Fruit fly (Drosophila melanogaster): ENCODE data around the gene CG33003.

The CG33003 gene

DNA sequence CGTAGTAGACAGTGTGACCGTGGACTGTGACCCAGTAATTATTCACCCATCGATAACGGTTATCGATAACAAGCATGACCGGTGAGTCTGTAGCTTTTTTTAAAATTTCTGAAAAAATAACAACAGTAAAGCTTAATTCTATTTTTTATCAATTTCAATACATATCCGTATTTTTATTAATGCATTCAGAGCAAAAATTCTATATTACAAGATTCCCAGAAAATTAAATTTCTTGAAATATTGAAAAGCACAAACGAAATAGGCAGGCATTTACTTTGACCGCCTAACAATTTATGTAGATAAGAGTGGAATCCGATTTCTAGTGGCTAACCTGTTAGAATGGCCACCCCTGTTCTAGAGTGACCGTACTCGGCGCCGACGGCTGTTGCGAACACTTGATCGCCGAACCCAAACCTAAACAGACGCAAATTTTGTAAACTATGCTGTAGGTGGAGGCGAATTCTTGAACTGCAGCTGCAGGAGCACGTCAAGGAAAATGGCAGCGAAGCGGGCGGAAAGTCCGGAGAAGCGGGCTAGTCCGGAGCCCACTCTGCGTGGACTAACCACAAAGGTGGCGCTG lies 6.8 kb upstream of the CG33003 start, which contains the start of gene CG3652 (continued):
- no peak for TF ChIP-seq Hand (GFP tag; optimal IDR thresholded peaks at IDR 0.05)
- peak; percentile 31 for TF ChIP-seq CG17829 (tag; optimal IDR thresholded peaks at IDR 0.05)
- peak; percentile 58 for TF ChIP-seq CG13287 (GFP tag; IDR thresholded peaks at IDR 0.05; ENCODE audit: partially characterized antibody)
- peak; percentile 61 for TF ChIP-seq YL-1 (GFP tag; optimal IDR thresholded peaks at IDR 0.05)
- TF ChIP-seq CHES-1-like (GFP tag; optimal IDR thresholded peaks at IDR 0.05), result peak; percentile 15
- TF ChIP-seq HHEX (GFP tag; optimal IDR thresholded peaks at IDR 0.05), result no peak
- TF ChIP-seq jumu (GFP tag; optimal IDR thresholded peaks at IDR 0.05), result peak; percentile 30
- no peak for TF ChIP-seq CG11560 (tag; IDR thresholded peaks at IDR 0.05)
- no peak for TF ChIP-seq NC2α (GFP tag; optimal IDR thresholded peaks at IDR 0.05)
- no peak for TF ChIP-seq prd (optimal IDR thresholded peaks at IDR 0.05)
- TF ChIP-seq prd (GFP tag; IDR thresholded peaks at IDR 0.05), result peak; percentile 38; the same call in 1 of the 3 replicates
- TF ChIP-seq CG34376 (GFP tag; optimal IDR thresholded peaks at IDR 0.05), result no peak
- no peak for TF ChIP-seq Deaf1 (tag; optimal IDR thresholded peaks at IDR 0.05)
- TF ChIP-seq wdn (GFP tag; IDR thresholded peaks at IDR 0.05), result no peak
- peak; percentile 9 for TF ChIP-seq chn (GFP tag; optimal IDR thresholded peaks at IDR 0.05)
- TF ChIP-seq CG3281 (GFP tag; optimal IDR thresholded peaks at IDR 0.05), result no peak
- TF ChIP-seq stwl (tag; optimal IDR thresholded peaks at IDR 0.05), result peak; percentile 38
- no peak for TF ChIP-seq CG17802 (tag; optimal IDR thresholded peaks at IDR 0.05)
- no peak for TF ChIP-seq cwo (GFP tag; optimal IDR thresholded peaks at IDR 0.05)
- peak; percentile 52 for TF ChIP-seq CG30403 (GFP tag; optimal IDR thresholded peaks at IDR 0.05)
- TF ChIP-seq dan (GFP tag; IDR thresholded peaks at IDR 0.05), result no peak
- no peak for TF ChIP-seq CG8944 (GFP tag; optimal IDR thresholded peaks at IDR 0.05)
- no peak for TF ChIP-seq cg (GFP tag; optimal IDR thresholded peaks at IDR 0.05)
- TF ChIP-seq Eip74EF (GFP tag; optimal IDR thresholded peaks at IDR 0.05), result no peak
- TF ChIP-seq CG31224 (GFP tag; IDR thresholded peaks at IDR 0.05), result no peak
- peak; percentile 23 for TF ChIP-seq CG3838 (GFP tag; optimal IDR thresholded peaks at IDR 0.05)
- no peak for TF ChIP-seq CG14965 (GFP tag; optimal IDR thresholded peaks at IDR 0.05; ENCODE audit: borderline replicate concordance)
- no peak for TF ChIP-seq bsh (GFP tag; optimal IDR thresholded peaks at IDR 0.05)
- no peak for TF ChIP-seq CG7556 (GFP tag; optimal IDR thresholded peaks at IDR 0.05)
- peak; percentile 68 for TF ChIP-seq Dp (GFP tag; optimal IDR thresholded peaks at IDR 0.05)
- TF ChIP-seq CG33557 (GFP tag; optimal IDR thresholded peaks at IDR 0.05), result no peak
- no peak for TF ChIP-seq CG31365 (tag; optimal IDR thresholded peaks at IDR 0.05)
- no peak for TF ChIP-seq run (tag; optimal IDR thresholded peaks at IDR 0.05)
- TF ChIP-seq CG5180 (GFP tag; optimal IDR thresholded peaks at IDR 0.05), result no peak
- no peak for TF ChIP-seq CG13296 (GFP tag; optimal IDR thresholded peaks at IDR 0.05)
- TF ChIP-seq Hmx (GFP tag; optimal IDR thresholded peaks at IDR 0.05), result no peak
- peak; percentile 26 for TF ChIP-seq Atf3 (GFP tag; optimal IDR thresholded peaks at IDR 0.05)
- no peak for TF ChIP-seq CG15073 (GFP tag; optimal IDR thresholded peaks at IDR 0.05)
- TF ChIP-seq so (GFP tag; IDR thresholded peaks at IDR 0.05), result no peak
- TF ChIP-seq ara (GFP tag; IDR thresholded peaks at IDR 0.05), result no peak
- TF ChIP-seq CG33213 (GFP tag; optimal IDR thresholded peaks at IDR 0.05), result no peak
- TF ChIP-seq al (GFP tag; IDR thresholded peaks at IDR 0.05), result peak; percentile 20; the same call in 1 of the 2 replicates
- peak; percentile 19 for TF ChIP-seq CG8924 (tag; optimal IDR thresholded peaks at IDR 0.05)
- no peak for TF ChIP-seq usp (GFP tag; optimal IDR thresholded peaks at IDR 0.05)
- TF ChIP-seq gem (tag; optimal IDR thresholded peaks at IDR 0.05), result no peak
- TF ChIP-seq TFAM (GFP tag; optimal IDR thresholded peaks at IDR 0.05), result no peak
- peak; percentile 64 for TF ChIP-seq CG2120 (GFP tag; optimal IDR thresholded peaks at IDR 0.05)
- TF ChIP-seq Asciz (GFP tag; optimal IDR thresholded peaks at IDR 0.05), result no peak
- TF ChIP-seq CG1024 (GFP tag; IDR thresholded peaks at IDR 0.05), result no peak
- no peak for TF ChIP-seq CG17912 (GFP tag; optimal IDR thresholded peaks at IDR 0.05)
